Worm (Caenorhabditis elegans): Measurements from ENCODE around the gene lin-5.

The lin-5 gene

ce11 chrII:7822454-7822853 lies 37.9 kb upstream of the lin-5 start, which contains the start of gene irld-47:
Gene irld-47 (minus strand): TSS chrII:7822554.
- TF ChIP-seq pax-3 (tag; optimal IDR thresholded peaks at IDR 0.05) (no peak), ztf-4 (tag; optimal IDR thresholded peaks at IDR 0.05) (no peak)

ce11 chrII:7825107-7825506 lies 35.3 kb upstream of the lin-5 start, which contains the start of gene srw-62:
Gene srw-62 (plus strand): TSS chrII:7825407.
- TF ChIP-seq ceh-88 (GFP tag; IDR thresholded peaks at IDR 0.05) (no peak), unc-98 (GFP tag; IDR thresholded peaks at IDR 0.05) (no peak), Y116A8C.19 (tag; optimal IDR thresholded peaks at IDR 0.05; ENCODE audit: borderline replicate concordance) (no peak), fos-1 (tag; optimal IDR thresholded peaks at IDR 0.05) (no peak)

- TF ChIP-seq rnt-1 (tag; optimal IDR thresholded peaks at IDR 0.05) (no peak), unc-98 (GFP tag; IDR thresholded peaks at IDR 0.05) (no peak), nhr-20 (tag; optimal IDR thresholded peaks at IDR 0.05) (no peak), pax-3 (tag; optimal IDR thresholded peaks at IDR 0.05) (peak; percentile 41), nhr-12 (tag; optimal IDR thresholded peaks at IDR 0.05) (no peak), dsc-1 (tag; optimal IDR thresholded peaks at IDR 0.05) (peak; percentile 83), ztf-4 (tag; optimal IDR thresholded peaks at IDR 0.05) (no peak)
Measured at ce11 chrII:7827883-7828282, 32.5 kb upstream of the lin-5 start.

ce11 chrII:7829616-7830015 lies 30.8 kb upstream of the lin-5 start:
- TF ChIP-seq dsc-1 (tag; optimal IDR thresholded peaks at IDR 0.05) (peak; percentile 3), rnt-1 (tag; optimal IDR thresholded peaks at IDR 0.05) (no peak), C34B4.2 (tag; optimal IDR thresholded peaks at IDR 0.05) (no peak), dpl-1 (GFP tag; optimal IDR thresholded peaks at IDR 0.05) (no peak)

- TF ChIP-seq unc-86 (tag; optimal IDR thresholded peaks at IDR 0.05) (no peak), dsc-1 (tag; optimal IDR thresholded peaks at IDR 0.05) (peak; percentile 46), pax-3 (tag; optimal IDR thresholded peaks at IDR 0.05) (no peak), nhr-12 (tag; optimal IDR thresholded peaks at IDR 0.05) (no peak), tbx-2 (tag; optimal IDR thresholded peaks at IDR 0.05) (no peak)
Measured at ce11 chrII:7832054-7832453, 28.3 kb upstream of the lin-5 start, which contains the start of gene T09A5.14. Gene T09A5.14 (plus strand): TSS chrII:7832354.

- TF ChIP-seq hlh-4 (tag; optimal IDR thresholded peaks at IDR 0.05): no peak
- TF ChIP-seq zag-1 (tag; optimal IDR thresholded peaks at IDR 0.05): no peak
- no peak for TF ChIP-seq nhr-76 (tag; optimal IDR thresholded peaks at IDR 0.05)
- no peak for TF ChIP-seq ceh-88 (GFP tag; IDR thresholded peaks at IDR 0.05)
- TF ChIP-seq alr-1 (tag; optimal IDR thresholded peaks at IDR 0.05; ENCODE audit: borderline replicate concordance): no peak
- TF ChIP-seq pax-3 (tag; optimal IDR thresholded peaks at IDR 0.05): no peak
- TF ChIP-seq hlh-17 (GFP tag; optimal IDR thresholded peaks at IDR 0.05; ENCODE audit: borderline replicate concordance): no peak
- TF ChIP-seq lir-3 (tag; optimal IDR thresholded peaks at IDR 0.05; ENCODE audit: poor library complexity): no peak
- no peak for TF ChIP-seq irx-1 (tag; optimal IDR thresholded peaks at IDR 0.05)
- no peak for TF ChIP-seq lin-13 (GFP tag; optimal IDR thresholded peaks at IDR 0.05)
- no peak for TF ChIP-seq nhr-90 (tag; optimal IDR thresholded peaks at IDR 0.05; ENCODE audit: poor library complexity)
- no peak for TF ChIP-seq unc-130 (tag; optimal IDR thresholded peaks at IDR 0.05)
- TF ChIP-seq efl-3 (GFP tag; optimal IDR thresholded peaks at IDR 0.05): no peak
- no peak for TF ChIP-seq nhr-47 (tag; optimal IDR thresholded peaks at IDR 0.05)
- TF ChIP-seq fos-1 (tag; optimal IDR thresholded peaks at IDR 0.05): no peak
- TF ChIP-seq jun-1 (tag; optimal IDR thresholded peaks at IDR 0.05): no peak
- no peak for TF ChIP-seq vab-15 (tag; optimal IDR thresholded peaks at IDR 0.05)
- TF ChIP-seq dpl-1 (GFP tag; optimal IDR thresholded peaks at IDR 0.05): no peak
- TF ChIP-seq nhr-12 (tag; optimal IDR thresholded peaks at IDR 0.05): no peak
- TF ChIP-seq mab-9 (GFP tag; IDR thresholded peaks at IDR 0.05): no peak
Measured at ce11 chrII:7835314-7835713, 25.1 kb upstream of the lin-5 start, which contains the start of gene cex-2. Gene cex-2 (minus strand): TSS chrII:7835414.
